Worm (Caenorhabditis elegans) whole organism, midembryonic: ENCODE measurements around the gene cyp-13A4.

ENCODE experiments used
- T22C8.4 ChIP-seq: fragments of 200-800 bp; sonication (Bioruptor generic); IDR thresholded peaks from 2 replicates; pipeline ENCODE4 v1.3.6; 2022; ENCODE audit warnings: missing genetic modification characterization, missing compliant biosample characterization
- cog-1 ChIP-seq: sonication (generic microtip); optimal IDR thresholded peaks from 2 replicates; lab custom pipeline; 2016; ENCODE audit warnings: missing genetic modification characterization, missing compliant biosample characterization
- flt-1 ChIP-seq: fragments of 200-800 bp; sonication (Bioruptor generic); IDR thresholded peaks from 2 replicates; pipeline ENCODE4 v1.3.6; 2022; ENCODE audit warnings: missing genetic modification characterization, missing compliant biosample characterization
- klf-2 ChIP-seq: fragments of 200-800 bp; sonication (Bioruptor generic); conservative IDR thresholded peaks from 2 replicates; pipeline ENCODE4 v1.3.6; 2022; ENCODE audit warnings: missing genetic modification reagents, missing genetic modification characterization, missing compliant biosample characterization
- med-1 ChIP-seq: sonication (generic microtip); optimal IDR thresholded peaks from 2 replicates; lab custom pipeline; 2017; ENCODE audit warnings: missing genetic modification characterization, mild to moderate bottlenecking, missing compliant biosample characterization, antibody characterized with exemption, missing genetic modification reagents; ENCODE audit not compliant: insufficient read depth
- ref-1 ChIP-seq: fragments of 200-800 bp; sonication (Bioruptor generic); conservative IDR thresholded peaks from 2 replicates; pipeline ENCODE4 v1.3.6; 2022; ENCODE audit warnings: missing genetic modification reagents, missing genetic modification characterization, missing compliant biosample characterization
- tab-1 ChIP-seq: fragments of 200-800 bp; sonication (Bioruptor generic); IDR thresholded peaks from 2 replicates; pipeline ENCODE4 v1.3.6; 2022; ENCODE audit warnings: missing genetic modification characterization, missing compliant biosample characterization
- ztf-23 ChIP-seq: fragments of 200-800 bp; sonication (Bioruptor generic); IDR thresholded peaks from 2 replicates; pipeline ENCODE4 v1.3.6; 2022; ENCODE audit warnings: missing genetic modification reagents, missing genetic modification characterization, missing compliant biosample characterization
- ztf-29 ChIP-seq: fragments of 200-800 bp; sonication (Bioruptor generic); IDR thresholded peaks from 2 replicates; pipeline ENCODE4 v1.3.6; 2022; ENCODE audit warnings: missing genetic modification reagents, missing genetic modification characterization, missing compliant biosample characterization

cyp-13A4 gene

ce11 chrII:9828502-9828901 lies 31.0 kb upstream of the cyp-13A4 start:
- no peak for TF ChIP-seq med-1 (GFP tag; lab: Kevin White, UChicago)
- TF ChIP-seq tab-1 (GFP tag; lab: Robert Waterston, UW): no peak
- no peak for TF ChIP-seq ztf-29 (GFP tag; lab: Robert Waterston, UW)
- no peak for TF ChIP-seq ztf-23
- TF ChIP-seq ref-1 (GFP tag; lab: Robert Waterston, UW): no peak
- TF ChIP-seq T22C8.4 (GFP tag; lab: Robert Waterston, UW): no peak
- no peak for TF ChIP-seq cog-1
- no peak for TF ChIP-seq flt-1
- TF ChIP-seq klf-2 (GFP tag; lab: Robert Waterston, UW): no peak

- no peak for TF ChIP-seq tab-1 (GFP tag; lab: Robert Waterston, UW)
- TF ChIP-seq ztf-23: no peak
- TF ChIP-seq klf-2 (GFP tag; lab: Robert Waterston, UW): no peak
- no peak for TF ChIP-seq ref-1 (GFP tag; lab: Robert Waterston, UW)
- TF ChIP-seq T22C8.4 (GFP tag; lab: Robert Waterston, UW): no peak
- no peak for TF ChIP-seq cog-1
- TF ChIP-seq med-1 (GFP tag; lab: Kevin White, UChicago): no peak
- TF ChIP-seq flt-1: no peak
- TF ChIP-seq ztf-29 (GFP tag; lab: Robert Waterston, UW): no peak
Observed at ce11 chrII:9827852-9828251, 30.3 kb upstream of the cyp-13A4 start, which contains the start of gene eyg-1. TSS of gene eyg-1 (minus strand) at chrII:9827952.

ce11 chrII:9826946-9827345 lies 29.4 kb upstream of the cyp-13A4 start:
- TF ChIP-seq klf-2 (GFP tag; lab: Robert Waterston, UW): no peak
- no peak for TF ChIP-seq ztf-23
- no peak for TF ChIP-seq cog-1
- no peak for TF ChIP-seq tab-1 (GFP tag; lab: Robert Waterston, UW)
- no peak for TF ChIP-seq ref-1 (GFP tag; lab: Robert Waterston, UW)
- no peak for TF ChIP-seq ztf-29 (GFP tag; lab: Robert Waterston, UW)
- no peak for TF ChIP-seq T22C8.4 (GFP tag; lab: Robert Waterston, UW)
- TF ChIP-seq flt-1: no peak
- TF ChIP-seq med-1 (GFP tag; lab: Kevin White, UChicago): no peak

- TF ChIP-seq klf-2 (GFP tag; lab: Robert Waterston, UW): no peak
- no peak for TF ChIP-seq tab-1 (GFP tag; lab: Robert Waterston, UW)
- no peak for TF ChIP-seq ref-1 (GFP tag; lab: Robert Waterston, UW)
- no peak for TF ChIP-seq cog-1
Observed at ce11 chrII:9807519-9807972, 10.0 kb upstream of the cyp-13A4 start, which contains the start of gene cyp-13A8. TSS of gene cyp-13A8 (minus strand) at chrII:9807569.

ce11 chrII:9803320-9803719 lies 5.8 kb upstream of the cyp-13A4 start, which contains the start of gene cyp-13A7:
TSS of gene cyp-13A7 (plus strand) at chrII:9803620.
- no peak for TF ChIP-seq cog-1
- no peak for TF ChIP-seq ztf-29 (GFP tag; lab: Robert Waterston, UW)
- TF ChIP-seq ref-1 (GFP tag; lab: Robert Waterston, UW): no peak
- TF ChIP-seq flt-1: no peak
- TF ChIP-seq ztf-23: no peak
- TF ChIP-seq klf-2 (GFP tag; lab: Robert Waterston, UW): no peak
- TF ChIP-seq tab-1 (GFP tag; lab: Robert Waterston, UW): no peak
- no peak for TF ChIP-seq med-1 (GFP tag; lab: Kevin White, UChicago)
- TF ChIP-seq T22C8.4 (GFP tag; lab: Robert Waterston, UW): no peak

- no peak for TF ChIP-seq ref-1 (GFP tag; lab: Robert Waterston, UW)
Observed at ce11 chrII:9802642-9803041, 5.1 kb upstream of the cyp-13A4 start, which contains the start of gene cyp-13A6. TSS of gene cyp-13A6 (minus strand) at chrII:9802821.

ce11 chrII:9800251-9800650 lies 2.7 kb upstream of the cyp-13A4 start, which contains the start of gene cyp-13A5:
TSS of gene cyp-13A5 (minus strand) at chrII:9800362.
- TF ChIP-seq cog-1 (no peak), klf-2 (GFP tag; lab: Robert Waterston, UW) (no peak), med-1 (GFP tag; lab: Kevin White, UChicago) (no peak), ref-1 (GFP tag; lab: Robert Waterston, UW) (no peak), ztf-23 (no peak), T22C8.4 (GFP tag; lab: Robert Waterston, UW) (no peak), ztf-29 (GFP tag; lab: Robert Waterston, UW) (no peak), tab-1 (GFP tag; lab: Robert Waterston, UW) (no peak), flt-1 (no peak)

- TF ChIP-seq cog-1 (no peak), ztf-29 (GFP tag; lab: Robert Waterston, UW) (no peak), ztf-23 (no peak), klf-2 (GFP tag; lab: Robert Waterston, UW) (no peak), ref-1 (GFP tag; lab: Robert Waterston, UW) (no peak), T22C8.4 (GFP tag; lab: Robert Waterston, UW) (no peak), tab-1 (GFP tag; lab: Robert Waterston, UW) (no peak), med-1 (GFP tag; lab: Kevin White, UChicago) (no peak), flt-1 (no peak)
Observed at ce11 chrII:9793197-9793596, 4.3 kb downstream of the cyp-13A4 start, which contains the start of gene cyp-13A3. TSS of gene cyp-13A3 (minus strand) at chrII:9793297.

- no peak for TF ChIP-seq T22C8.4 (GFP tag; lab: Robert Waterston, UW)
- TF ChIP-seq ztf-23: no peak
- TF ChIP-seq flt-1: no peak
- TF ChIP-seq tab-1 (GFP tag; lab: Robert Waterston, UW): no peak
- TF ChIP-seq klf-2 (GFP tag; lab: Robert Waterston, UW): no peak
- no peak for TF ChIP-seq cog-1
- no peak for TF ChIP-seq ref-1 (GFP tag; lab: Robert Waterston, UW)
- TF ChIP-seq ztf-29 (GFP tag; lab: Robert Waterston, UW): no peak
- TF ChIP-seq med-1 (GFP tag; lab: Kevin White, UChicago): no peak
Observed at ce11 chrII:9791185-9791584, 6.4 kb downstream of the cyp-13A4 start.
